Worm (Caenorhabditis elegans): ENCODE measurements around the gene F09G8.5.

F09G8.5 gene

ce11 chrIII:8286003-8286402, 31.2 kb downstream of the F09G8.5 start:
- TF ChIP-seq unc-55 (GFP tag; optimal IDR thresholded peaks at IDR 0.05) (peak; percentile 42), nhr-6 (tag; optimal IDR thresholded peaks at IDR 0.05) (no peak)

ce11 chrIII:8286824-8287223, 32.0 kb downstream of the F09G8.5 start:
- TF ChIP-seq sma-9 (GFP tag; optimal IDR thresholded peaks at IDR 0.05) (no peak), sma-9 (tag; optimal IDR thresholded peaks at IDR 0.05) (no peak), ama-1 (optimal IDR thresholded peaks at IDR 0.05) (no peak), nhr-77 (tag; optimal IDR thresholded peaks at IDR 0.05) (no peak), ceh-82 (tag; optimal IDR thresholded peaks at IDR 0.05) (no peak), nhr-21 (tag; optimal IDR thresholded peaks at IDR 0.05) (no peak), F13H6.1 (tag; optimal IDR thresholded peaks at IDR 0.05) (no peak), nhr-237 (tag; optimal IDR thresholded peaks at IDR 0.05) (no peak), nhr-6 (tag; optimal IDR thresholded peaks at IDR 0.05) (no peak)

- no peak for TF ChIP-seq mbf-1 (tag; optimal IDR thresholded peaks at IDR 0.05)
- TF ChIP-seq ZK546.5 (tag; optimal IDR thresholded peaks at IDR 0.05): no peak
- TF ChIP-seq unc-62 (GFP tag; optimal IDR thresholded peaks at IDR 0.05): peak; percentile 11
- TF ChIP-seq snpc-4 (tag; optimal IDR thresholded peaks at IDR 0.05): no peak
- TF ChIP-seq nhr-129 (tag; optimal IDR thresholded peaks at IDR 0.05): peak; percentile 42
- TF ChIP-seq alr-1 (tag; optimal IDR thresholded peaks at IDR 0.05): no peak
- peak; percentile 74 for TF ChIP-seq mab-5 (tag; optimal IDR thresholded peaks at IDR 0.05)
- no peak for TF ChIP-seq lin-39 (tag; optimal IDR thresholded peaks at IDR 0.05)
- peak; percentile 43 for TF ChIP-seq C34F6.9 (tag; optimal IDR thresholded peaks at IDR 0.05)
- peak in 1 of 2 experiments; percentile 49 for TF ChIP-seq lsy-2 (tag; optimal IDR thresholded peaks at IDR 0.05)
- TF ChIP-seq elt-3 (tag; optimal IDR thresholded peaks at IDR 0.05): no peak
- TF ChIP-seq mdl-1 (tag; optimal IDR thresholded peaks at IDR 0.05): peak in 1 of 2 experiments; percentile 14
- TF ChIP-seq sma-3 (GFP tag; optimal IDR thresholded peaks at IDR 0.05): no peak
- peak; percentile 61 for TF ChIP-seq F13H6.1 (tag; optimal IDR thresholded peaks at IDR 0.05)
- TF ChIP-seq R02D3.7 (tag; optimal IDR thresholded peaks at IDR 0.05): no peak
- TF ChIP-seq nhr-77 (tag; optimal IDR thresholded peaks at IDR 0.05): no peak
- no peak for TF ChIP-seq nhr-6 (tag; optimal IDR thresholded peaks at IDR 0.05)
- no peak for TF ChIP-seq nhr-11 (tag; optimal IDR thresholded peaks at IDR 0.05)
- peak; percentile 41 for TF ChIP-seq zag-1 (tag; optimal IDR thresholded peaks at IDR 0.05)
- peak; percentile 36 for TF ChIP-seq Y55F3AM.14 (GFP tag; optimal IDR thresholded peaks at IDR 0.05)
Observed at ce11 chrIII:8287519-8287918, 32.7 kb downstream of the F09G8.5 start.

- TF ChIP-seq elt-1 (tag; optimal IDR thresholded peaks at IDR 0.05) (no peak), unc-55 (GFP tag; optimal IDR thresholded peaks at IDR 0.05) (no peak), nhr-6 (tag; optimal IDR thresholded peaks at IDR 0.05) (no peak), unc-62 (GFP tag; optimal IDR thresholded peaks at IDR 0.05) (no peak), snpc-4 (tag; optimal IDR thresholded peaks at IDR 0.05) (no peak), ceh-82 (tag; optimal IDR thresholded peaks at IDR 0.05) (no peak)
Observed at ce11 chrIII:8289181-8289580, 34.4 kb downstream of the F09G8.5 start.

- TF ChIP-seq unc-62 (GFP tag; optimal IDR thresholded peaks at IDR 0.05) (no peak), sma-9 (GFP tag; optimal IDR thresholded peaks at IDR 0.05) (peak; percentile 11), sma-9 (tag; optimal IDR thresholded peaks at IDR 0.05) (no peak), unc-55 (GFP tag; optimal IDR thresholded peaks at IDR 0.05) (peak; percentile 27), gmeb-1 (tag; optimal IDR thresholded peaks at IDR 0.05) (peak; percentile 10), sem-4 (tag; optimal IDR thresholded peaks at IDR 0.05) (no peak), fos-1 (tag; optimal IDR thresholded peaks at IDR 0.05) (peak; percentile 98)
Observed at ce11 chrIII:8291268-8292032, 36.7 kb downstream of the F09G8.5 start.

- no peak for TF ChIP-seq mbf-1 (tag; optimal IDR thresholded peaks at IDR 0.05)
- TF ChIP-seq fos-1 (tag; optimal IDR thresholded peaks at IDR 0.05): peak; percentile 56
Observed at ce11 chrIII:8293260-8293659, 38.5 kb downstream of the F09G8.5 start.

All from whole organism, L2 larva.